Fruit fly (Drosophila melanogaster) whole organism, embryonic: Measurements from ENCODE around the gene CG34026.

Experiments used
- Blimp-1 ChIP-seq: fragments of 200-800 bp; sonication (Bioruptor generic); optimal IDR thresholded peaks from 3 replicates; lab custom pipeline; 2018; ENCODE audit warnings: missing biosample characterization, missing genetic modification characterization, mild to moderate bottlenecking, moderate library complexity, missing genetic modification reagents
- CG10979 ChIP-seq: fragments of 200-800 bp; sonication (Bioruptor generic); optimal IDR thresholded peaks from 2 replicates; lab custom pipeline; 2018; ENCODE audit warnings: missing biosample characterization, mild to moderate bottlenecking, missing genetic modification characterization, moderate library complexity
- CG11085 ChIP-seq: fragments of 200-800 bp; sonication (Bioruptor generic); IDR thresholded peaks from 2 replicates; pipeline ENCODE4 v1.3.6; 2022; ENCODE audit warnings: missing biosample characterization, missing genetic modification characterization
- CG11504 ChIP-seq: fragments of 200-800 bp; sonication (Bioruptor generic); optimal IDR thresholded peaks from 3 replicates; lab custom pipeline; 2019; ENCODE audit warnings: missing biosample characterization, mild to moderate bottlenecking, missing genetic modification characterization, moderate library complexity
- CG12104 ChIP-seq: fragments of 200-800 bp; sonication (Bioruptor generic); optimal IDR thresholded peaks from 3 replicates; lab custom pipeline; 2016; ENCODE audit warnings: missing biosample characterization, missing genetic modification characterization
- CG13894 ChIP-seq: fragments of 200-800 bp; sonication (Bioruptor generic); optimal IDR thresholded peaks from 3 replicates; lab custom pipeline; 2018; ENCODE audit warnings: missing biosample characterization, mild to moderate bottlenecking, missing genetic modification characterization, moderate library complexity
- CG16813 ChIP-seq: fragments of 200-800 bp; sonication (Bioruptor generic); IDR thresholded peaks from 3 replicates; pipeline ENCODE4 v1.3.6; 2022; ENCODE audit warnings: missing biosample characterization, missing genetic modification characterization; ENCODE audit not compliant: partially characterized antibody
- CG17328 ChIP-seq: fragments of 200-800 bp; sonication (Bioruptor generic); IDR thresholded peaks from 2 replicates; pipeline ENCODE4 v1.3.6; 2022; ENCODE audit warnings: missing biosample characterization, missing genetic modification characterization
- CG2120 ChIP-seq: fragments of 200-800 bp; sonication (Bioruptor generic); optimal IDR thresholded peaks from 3 replicates; lab custom pipeline; 2016; ENCODE audit warnings: missing biosample characterization, missing genetic modification characterization
- CG2202 ChIP-seq: fragments of 200-800 bp; sonication (Bioruptor generic); optimal IDR thresholded peaks from 2 replicates; lab custom pipeline; 2018; ENCODE audit warnings: missing biosample characterization, mild to moderate bottlenecking, missing genetic modification characterization
- CG30020 ChIP-seq: fragments of 200-800 bp; optimal IDR thresholded peaks from 2 replicates; lab custom pipeline; 2019; ENCODE audit warnings: missing biosample characterization, mild to moderate bottlenecking, missing genetic modification characterization, moderate library complexity
- CG31224 ChIP-seq: fragments of 200-800 bp; sonication (Bioruptor generic); IDR thresholded peaks from 2 replicates; pipeline ENCODE4 v1.3.6; 2022; ENCODE audit warnings: missing biosample characterization, missing genetic modification characterization
- CG33213 ChIP-seq: fragments of 200-800 bp; sonication (Bioruptor generic); optimal IDR thresholded peaks from 3 replicates; lab custom pipeline; 2016; ENCODE audit warnings: missing biosample characterization, missing genetic modification characterization
- CG4282 ChIP-seq: fragments of 200-800 bp; sonication (Bioruptor generic); optimal IDR thresholded peaks from 2 replicates; lab custom pipeline; 2016; ENCODE audit warnings: missing biosample characterization, missing genetic modification characterization
- CG4328 ChIP-seq: fragments of 200-800 bp; sonication (Bioruptor generic); optimal IDR thresholded peaks from 3 replicates; lab custom pipeline; 2017; ENCODE audit warnings: missing biosample characterization, missing genetic modification reagents, missing genetic modification characterization
- CG43689 ChIP-seq: fragments of 200-800 bp; sonication (Bioruptor generic); IDR thresholded peaks from 2 replicates; pipeline ENCODE4 v1.3.6; 2022; ENCODE audit warnings: missing biosample characterization, missing genetic modification characterization
- CG5953 ChIP-seq: fragments of 200-800 bp; sonication (Bioruptor generic); IDR thresholded peaks from 2 replicates; pipeline ENCODE4 v1.3.6; 2022; ENCODE audit warnings: missing biosample characterization, missing genetic modification characterization
- CG6254 ChIP-seq: fragments of 200-800 bp; sonication (Bioruptor generic); optimal IDR thresholded peaks from 3 replicates; lab custom pipeline; 2017; ENCODE audit warnings: mild to moderate bottlenecking, missing biosample characterization, missing genetic modification reagents, missing genetic modification characterization
- CG8924 ChIP-seq: fragments of 200-800 bp; optimal IDR thresholded peaks from 3 replicates; lab custom pipeline; 2019; ENCODE audit warnings: missing biosample characterization, mild to moderate bottlenecking, missing genetic modification characterization, moderate library complexity
- CG9727 ChIP-seq: fragments of 200-800 bp; sonication (Bioruptor generic); optimal IDR thresholded peaks from 3 replicates; lab custom pipeline; 2017; ENCODE audit warnings: missing biosample characterization, mild to moderate bottlenecking, missing genetic modification characterization
- D ChIP-seq, 2 experiments: fragments of 200-800 bp in 1 of 2; fragments of >200 bp in 1 of 2; sonication (Bioruptor generic) in 1 of 2; optimal IDR thresholded peaks; 2 replicates in 1 of 2; 3 replicates in 1 of 2; lab custom pipeline; 2017; ENCODE audit warnings: mild to moderate bottlenecking in 1 of 2, missing biosample characterization in 1 of 2, missing genetic modification characterization in 1 of 2, missing genetic modification reagents in 1 of 2
- D19B ChIP-seq: fragments of 200-800 bp; sonication (Bioruptor generic); optimal IDR thresholded peaks from 2 replicates; lab custom pipeline; 2017; ENCODE audit warnings: missing biosample characterization, mild to moderate bottlenecking, missing genetic modification characterization
- Dfd ChIP-seq, 2 experiments: fragments of >200 bp; optimal IDR thresholded peaks; 2 replicates each; lab custom pipeline; 2017; ENCODE audit warnings: missing biosample characterization in 2 of 2, missing genetic modification characterization in 2 of 2
- Doc2 ChIP-seq: fragments of 200-800 bp; sonication (Bioruptor generic); IDR thresholded peaks from 2 replicates; pipeline ENCODE4 v1.3.6; 2022; ENCODE audit warnings: missing biosample characterization, missing genetic modification characterization
- Dref ChIP-seq: fragments of 200-800 bp; sonication (Bioruptor generic); IDR thresholded peaks from 2 replicates; pipeline ENCODE4 v1.3.6; 2022; ENCODE audit warnings: missing biosample characterization, missing genetic modification characterization
- Myb ChIP-seq: fragments of 200-800 bp; sonication (Bioruptor generic); optimal IDR thresholded peaks from 2 replicates; lab custom pipeline; 2016; ENCODE audit warnings: missing biosample characterization, missing genetic modification characterization
- NC2α ChIP-seq: fragments of 200-800 bp; sonication (Bioruptor generic); optimal IDR thresholded peaks from 2 replicates; lab custom pipeline; 2016; ENCODE audit warnings: missing biosample characterization, missing genetic modification characterization
- Ssrp ChIP-seq: fragments of 200-800 bp; sonication (Bioruptor generic); optimal IDR thresholded peaks from 2 replicates; lab custom pipeline; 2018; ENCODE audit warnings: missing biosample characterization, mild to moderate bottlenecking, missing genetic modification characterization, moderate library complexity
- Taf1 ChIP-seq: fragments of 200-800 bp; sonication (Bioruptor generic); IDR thresholded peaks from 2 replicates; pipeline ENCODE4 v1.3.6; 2022; ENCODE audit warnings: missing biosample characterization, missing genetic modification characterization
- Xrp1 ChIP-seq: fragments of 200-800 bp; sonication (Bioruptor generic); IDR thresholded peaks from 2 replicates; pipeline ENCODE4 v1.3.6; 2022; ENCODE audit warnings: missing biosample characterization, missing genetic modification characterization
- abd-A ChIP-seq: fragments of 200-800 bp; sonication (Bioruptor generic); optimal IDR thresholded peaks from 3 replicates; lab custom pipeline; 2019; ENCODE audit warnings: missing biosample characterization, mild to moderate bottlenecking, missing genetic modification characterization, moderate library complexity
- ac ChIP-seq: fragments of 200-800 bp; sonication (Bioruptor generic); optimal IDR thresholded peaks from 3 replicates; lab custom pipeline; 2017; ENCODE audit warnings: missing biosample characterization, mild to moderate bottlenecking, missing genetic modification characterization
- az2 ChIP-seq: fragments of 200-800 bp; sonication (Bioruptor generic); optimal IDR thresholded peaks from 3 replicates; lab custom pipeline; 2016; ENCODE audit warnings: missing biosample characterization, missing genetic modification characterization
- cg ChIP-seq: fragments of 200-800 bp; sonication (Bioruptor generic); optimal IDR thresholded peaks from 3 replicates; lab custom pipeline; 2019; ENCODE audit warnings: missing biosample characterization, mild to moderate bottlenecking, missing genetic modification characterization, moderate library complexity
- fd96Cb ChIP-seq: fragments of 200-800 bp; sonication (Bioruptor generic); optimal IDR thresholded peaks from 2 replicates; lab custom pipeline; 2018; ENCODE audit warnings: missing biosample characterization, mild to moderate bottlenecking, missing genetic modification characterization, moderate library complexity
- inv ChIP-seq: fragments of 200-800 bp; sonication (Bioruptor generic); IDR thresholded peaks from 2 replicates; pipeline ENCODE4 v1.3.6; 2022; ENCODE audit warnings: missing biosample characterization, missing genetic modification characterization; ENCODE audit not compliant: partially characterized antibody
- ken ChIP-seq: fragments of 200-800 bp; sonication (Bioruptor generic); IDR thresholded peaks from 3 replicates; pipeline ENCODE4 v1.3.6; 2022; ENCODE audit warnings: missing biosample characterization, missing genetic modification characterization
- nmo ChIP-seq: fragments of 200-800 bp; sonication (Bioruptor generic); optimal IDR thresholded peaks from 2 replicates; lab custom pipeline; 2018; ENCODE audit warnings: missing biosample characterization, mild to moderate bottlenecking, missing genetic modification characterization, moderate library complexity
- pum ChIP-seq: fragments of 200-800 bp; sonication (Bioruptor generic); optimal IDR thresholded peaks from 2 replicates; lab custom pipeline; 2016; ENCODE audit warnings: missing biosample characterization, missing genetic modification characterization
- ranshi ChIP-seq: fragments of 200-800 bp; sonication (Bioruptor generic); IDR thresholded peaks from 2 replicates; pipeline ENCODE4 v1.3.6; 2022; ENCODE audit warnings: missing biosample characterization, missing genetic modification characterization
- sens ChIP-seq: fragments of 200-800 bp; sonication (Bioruptor generic); peaks from one replicate; lab custom pipeline; 2016; ENCODE audit warnings: missing biosample characterization, missing genetic modification characterization
- seq ChIP-seq: fragments of 200-800 bp; sonication (Bioruptor generic); IDR thresholded peaks from 2 replicates; pipeline ENCODE4 v1.3.6; 2022; ENCODE audit warnings: missing biosample characterization, missing genetic modification characterization
- sim ChIP-seq: fragments of 200-800 bp; sonication (Bioruptor generic); IDR thresholded peaks from 2 replicates; pipeline ENCODE4 v1.3.6; 2022; ENCODE audit warnings: missing biosample characterization, missing genetic modification characterization
- slou ChIP-seq: fragments of 200-800 bp; sonication (Bioruptor generic); optimal IDR thresholded peaks from 3 replicates; lab custom pipeline; 2016; ENCODE audit warnings: missing biosample characterization, missing genetic modification characterization
- sr ChIP-seq: fragments of 200-800 bp; sonication (Bioruptor generic); IDR thresholded peaks from 3 replicates; pipeline ENCODE4 v1.3.6; 2022; ENCODE audit warnings: missing biosample characterization, missing genetic modification characterization
- stc ChIP-seq: fragments of 200-800 bp; sonication (Bioruptor generic); IDR thresholded peaks from 2 replicates; pipeline ENCODE4 v1.3.6; 2022; ENCODE audit warnings: missing biosample characterization, missing genetic modification characterization
- tll ChIP-seq, 2 experiments: fragments of 200-800 bp in 1 of 2; fragments of >200 bp in 1 of 2; sonication (Bioruptor generic) in 1 of 2; optimal IDR thresholded peaks; 2 replicates each; lab custom pipeline; 2017 to 2019; ENCODE audit warnings: missing biosample characterization in 2 of 2, missing genetic modification characterization in 2 of 2, mild to moderate bottlenecking in 1 of 2, moderate library complexity in 1 of 2
- vvl ChIP-seq: fragments of 200-800 bp; sonication (Bioruptor generic); IDR thresholded peaks from 2 replicates; pipeline ENCODE4 v1.3.6; 2022; ENCODE audit warnings: missing biosample characterization, missing genetic modification characterization
- zf30C ChIP-seq: fragments of 200-800 bp; sonication (Bioruptor generic); optimal IDR thresholded peaks from 3 replicates; lab custom pipeline; 2018; ENCODE audit warnings: missing biosample characterization, mild to moderate bottlenecking, missing genetic modification characterization

The CG34026 gene

dm6 chrX:9533518-9533917, at the start of gene CG34026:
TSS of gene CG34026 (plus strand) at chrX:9533818.
- TF ChIP-seq sens (GFP tag; lab: Kevin White, UChicago) (peak; percentile 37), vvl (GFP tag; lab: Robert Waterston, UW) (no peak), Ssrp (no peak), Myb (no peak), slou (GFP tag; lab: Kevin White, UChicago) (no peak), Taf1 (no peak)

- TF ChIP-seq Taf1: no peak
- TF ChIP-seq CG13894: no peak
- no peak for TF ChIP-seq NC2α (GFP tag; lab: Kevin White, UChicago)
- TF ChIP-seq CG4282 (GFP tag; lab: Kevin White, UChicago): no peak
- peak; percentile 16 for TF ChIP-seq sens (GFP tag; lab: Kevin White, UChicago)
- peak; percentile 9 for TF ChIP-seq CG11504 (tag; lab: Kevin White, UChicago)
- 0 out of 2 replicates have a peak, but pooled peaks have one; percentile 17 for TF ChIP-seq inv
- no peak for TF ChIP-seq seq (GFP tag; lab: Robert Waterston, UW)
- peak in 1 of 2 experiments; percentile 67 for TF ChIP-seq Dfd (GFP tag; optimal IDR thresholded peaks at IDR 0.05; lab: Kevin White, UChicago)
Measured at dm6 chrX:9485175-9485574, 48.4 kb upstream of the CG34026 start.

DNA sequence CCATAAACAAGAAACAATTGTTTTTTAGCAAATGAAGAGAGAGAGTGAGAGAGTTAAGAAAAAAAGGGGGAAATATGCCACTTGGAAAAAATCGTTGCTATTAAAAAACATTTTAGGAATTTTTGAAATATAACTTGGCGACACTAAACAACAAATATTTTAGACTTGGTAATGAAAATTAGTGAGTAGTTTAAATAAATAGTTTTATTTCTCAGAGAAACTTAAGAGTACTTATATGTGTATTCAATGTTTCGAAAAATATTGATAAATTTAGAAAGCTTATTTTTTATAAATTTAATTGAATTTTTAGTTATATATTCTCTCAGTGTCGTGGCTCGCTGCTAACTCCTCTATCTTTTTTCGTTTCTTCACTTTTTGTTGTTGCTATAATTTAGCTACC, 47.7 kb upstream of the CG34026 start:
- peak; percentile 13 for TF ChIP-seq CG9727
- peak; percentile 1 for TF ChIP-seq az2 (GFP tag; lab: Kevin White, UChicago)
- TF ChIP-seq CG2120 (GFP tag; lab: Kevin White, UChicago): no peak
- no peak for TF ChIP-seq ac (GFP tag; lab: Kevin White, UChicago)
- TF ChIP-seq abd-A (tag; lab: Kevin White, UChicago): no peak
- TF ChIP-seq Xrp1 (GFP tag; lab: Robert Waterston, UW): peak; percentile 48; the same call in 1 of the 2 replicates
- TF ChIP-seq fd96Cb: peak; percentile 43
- TF ChIP-seq CG6254 (GFP tag; lab: Kevin White, UChicago): no peak
- no peak for TF ChIP-seq D19B (GFP tag; lab: Kevin White, UChicago)
- no peak for TF ChIP-seq D (optimal IDR thresholded peaks at IDR 0.05; lab: Kevin White, UChicago)
- no peak for TF ChIP-seq D (GFP tag; optimal IDR thresholded peaks at IDR 0.05; lab: Kevin White, UChicago)
- TF ChIP-seq CG2202 (tag; lab: Kevin White, UChicago): no peak
- no peak for TF ChIP-seq CG17328 (GFP tag; lab: Robert Waterston, UW)
- TF ChIP-seq pum (GFP tag; lab: Kevin White, UChicago): no peak
- TF ChIP-seq CG30020: no peak
- TF ChIP-seq cg (GFP tag; lab: Kevin White, UChicago): no peak
- TF ChIP-seq CG33213: no peak
- no peak for TF ChIP-seq CG4328 (GFP tag; lab: Kevin White, UChicago)
- no peak for TF ChIP-seq Doc2 (GFP tag; lab: Robert Waterston, UW)
- no peak for TF ChIP-seq sr (GFP tag; lab: Robert Waterston, UW)
- no peak for TF ChIP-seq stc (GFP tag; lab: Robert Waterston, UW)
- TF ChIP-seq CG5953: no peak
- TF ChIP-seq ranshi: no peak
- no peak for TF ChIP-seq zf30C (GFP tag; lab: Kevin White, UChicago)
- no peak for TF ChIP-seq CG16813
- TF ChIP-seq tll (GFP tag; optimal IDR thresholded peaks at IDR 0.05; lab: Kevin White, UChicago): no peak
- no peak for TF ChIP-seq CG12104 (GFP tag; lab: Kevin White, UChicago)
- peak; percentile 51 for TF ChIP-seq nmo
- no peak for TF ChIP-seq CG43689 (GFP tag; lab: Robert Waterston, UW)
- peak; percentile 3 for TF ChIP-seq CG8924
- no peak for TF ChIP-seq ken (GFP tag; lab: Robert Waterston, UW)
- TF ChIP-seq sim: no peak
- TF ChIP-seq Dref: no peak
- TF ChIP-seq CG11085: no peak
- no peak for TF ChIP-seq CG31224 (GFP tag; lab: Robert Waterston, UW)
- peak; percentile 60 for TF ChIP-seq CG10979 (tag; lab: Kevin White, UChicago)
- peak; percentile 45 for TF ChIP-seq Blimp-1 (GFP tag; lab: Kevin White, UChicago)
